Worm (Caenorhabditis elegans) whole organism, L4 larva: Measurements from ENCODE around the gene R11G1.2.

Experiments used
- D1046.2 ChIP-seq: fragments of 200-800 bp; sonication (Bioruptor generic); IDR thresholded peaks from 2 replicates; pipeline ENCODE4 v1.3.6; 2022; ENCODE audit warnings: missing genetic modification characterization, missing compliant biosample characterization
- F10B5.3 ChIP-seq: sonication (generic microtip); optimal IDR thresholded peaks from 2 replicates; lab custom pipeline; 2016; ENCODE audit warnings: mild to moderate bottlenecking, missing genetic modification characterization, missing compliant biosample characterization
- F37D6.2 ChIP-seq: sonication (generic microtip); optimal IDR thresholded peaks from 2 replicates; lab custom pipeline; 2016; ENCODE audit warnings: mild to moderate bottlenecking, missing genetic modification characterization, missing compliant biosample characterization
- F44E2.7 ChIP-seq: fragments of 200-800 bp; sonication (Bioruptor generic); IDR thresholded peaks from 2 replicates; pipeline ENCODE4 v2.1.2; 2022; ENCODE audit warnings: missing genetic modification characterization, missing compliant biosample characterization
- R02D3.7 ChIP-seq: fragments of 150-350 bp; sonication (generic microtip); optimal IDR thresholded peaks from 3 replicates; lab custom pipeline; 2014; ENCODE audit warnings: missing biosample characterization, missing genetic modification characterization
- Y75B8A.6 ChIP-seq: fragments of 200-800 bp; sonication (Bioruptor generic); IDR thresholded peaks from 2 replicates; pipeline ENCODE4 v1.3.6; 2022; ENCODE audit warnings: missing genetic modification reagents, missing genetic modification characterization, missing compliant biosample characterization
- ZK546.5 ChIP-seq, 2 experiments: sonication (generic microtip); optimal IDR thresholded peaks; 2 replicates each; lab custom pipeline; 2017; ENCODE audit warnings: missing biosample characterization in 2 of 2, missing genetic modification characterization in 2 of 2
- aha-1 ChIP-seq: fragments of 150-350 bp; peaks from one replicate; lab custom pipeline; 2014; ENCODE audit warnings: missing biosample characterization, missing genetic modification characterization
- ama-1 ChIP-seq: fragments of 150-350 bp; optimal IDR thresholded peaks from 2 replicates; lab custom pipeline; 2014; ENCODE audit warnings: inconsistent platforms, mixed read lengths
- arid-1 ChIP-seq: fragments of 200-800 bp; sonication (Bioruptor generic); conservative IDR thresholded peaks from 2 replicates; pipeline ENCODE4 v1.3.6; 2022; ENCODE audit warnings: missing genetic modification reagents, missing genetic modification characterization, missing compliant biosample characterization
- ceh-20 ChIP-seq: fragments of 200-800 bp; sonication (Bioruptor generic); IDR thresholded peaks from 2 replicates; pipeline ENCODE4 v1.3.6; 2022; ENCODE audit warnings: missing genetic modification reagents, missing genetic modification characterization, missing compliant biosample characterization
- ceh-28 ChIP-seq: fragments of 150-350 bp; optimal IDR thresholded peaks from 2 replicates; lab custom pipeline; 2014; ENCODE audit warnings: missing biosample characterization, missing genetic modification reagents, missing genetic modification characterization
- ceh-44 ChIP-seq: fragments of 200-800 bp; sonication (Bioruptor generic); IDR thresholded peaks from 2 replicates; pipeline ENCODE4 v1.3.6; 2022; ENCODE audit warnings: missing genetic modification reagents, missing genetic modification characterization, missing compliant biosample characterization
- daf-12 ChIP-seq: fragments of 150-350 bp; optimal IDR thresholded peaks from 2 replicates; lab custom pipeline; 2014; ENCODE audit warnings: missing biosample characterization, missing genetic modification reagents, missing genetic modification characterization
- daf-19 ChIP-seq: fragments of 200-800 bp; sonication (Bioruptor generic); conservative IDR thresholded peaks from 2 replicates; pipeline ENCODE4 v1.3.6; 2022; ENCODE audit warnings: missing genetic modification characterization, missing compliant biosample characterization
- daf-8 ChIP-seq: fragments of 200-800 bp; sonication (Bioruptor generic); IDR thresholded peaks from 2 replicates; pipeline ENCODE4 v1.3.6; 2022; ENCODE audit warnings: missing genetic modification characterization, missing compliant biosample characterization
- dmd-6 ChIP-seq: fragments of 200-800 bp; sonication (Bioruptor generic); IDR thresholded peaks from 2 replicates; pipeline ENCODE4 v1.3.6; 2022; ENCODE audit warnings: missing genetic modification reagents, missing genetic modification characterization, missing compliant biosample characterization
- dve-1 ChIP-seq: sonication (generic microtip); optimal IDR thresholded peaks from 2 replicates; lab custom pipeline; 2017; ENCODE audit warnings: antibody characterized with exemption, mild to moderate bottlenecking, missing genetic modification characterization, missing compliant biosample characterization; ENCODE audit not compliant: insufficient read depth
- egl-27 ChIP-seq: sonication (generic microtip); optimal IDR thresholded peaks from 3 replicates; lab custom pipeline; 2017; ENCODE audit warnings: missing biosample characterization, missing genetic modification reagents, missing genetic modification characterization
- egl-43 ChIP-seq: fragments of 200-800 bp; sonication (Bioruptor generic); IDR thresholded peaks from 2 replicates; pipeline ENCODE4 v1.3.6; 2022; ENCODE audit warnings: missing genetic modification reagents, missing genetic modification characterization, missing compliant biosample characterization
- fkh-10 ChIP-seq: fragments of 150-350 bp; optimal IDR thresholded peaks from 2 replicates; lab custom pipeline; 2014; ENCODE audit warnings: missing biosample characterization, missing genetic modification reagents, missing genetic modification characterization
- hif-1 ChIP-seq, 2 experiments: sonication (generic microtip); optimal IDR thresholded peaks; 2 replicates each; lab custom pipeline; 2016 to 2017; ENCODE audit warnings: missing compliant biosample characterization in 2 of 2, missing genetic modification characterization in 2 of 2, missing genetic modification reagents in 2 of 2, missing genotype in 2 of 2, mild to moderate bottlenecking in 1 of 2
- hlh-11 ChIP-seq: fragments of 200-800 bp; sonication (Bioruptor generic); optimal IDR thresholded peaks from 2 replicates; lab custom pipeline; 2018; ENCODE audit warnings: mild to moderate bottlenecking, missing genetic modification characterization, missing compliant biosample characterization
- hlh-30 ChIP-seq: sonication (generic microtip); optimal IDR thresholded peaks from 2 replicates; lab custom pipeline; 2017; ENCODE audit warnings: antibody characterized with exemption, mild to moderate bottlenecking, missing genetic modification characterization, missing compliant biosample characterization; ENCODE audit not compliant: insufficient read depth
- hmg-1.1 ChIP-seq: fragments of 200-800 bp; sonication (Bioruptor generic); IDR thresholded peaks from 2 replicates; pipeline ENCODE4 v1.3.6; 2022; ENCODE audit warnings: missing genetic modification reagents, missing genetic modification characterization, missing compliant biosample characterization
- lim-7 ChIP-seq: fragments of 200-800 bp; sonication (Bioruptor generic); IDR thresholded peaks from 2 replicates; pipeline ENCODE4 v1.3.6; 2022; ENCODE audit warnings: missing genetic modification characterization, missing compliant biosample characterization
- lin-29 ChIP-seq: fragments of 200-800 bp; sonication (Bioruptor generic); IDR thresholded peaks from 2 replicates; pipeline ENCODE4 v1.3.6; 2022; ENCODE audit warnings: missing genetic modification reagents, missing genetic modification characterization, missing compliant biosample characterization
- lin-38 ChIP-seq: fragments of 200-800 bp; sonication (Bioruptor generic); IDR thresholded peaks from 2 replicates; pipeline ENCODE4 v1.3.6; 2022; ENCODE audit warnings: missing genetic modification reagents, missing genetic modification characterization, missing compliant biosample characterization
- lir-3 ChIP-seq: sonication (generic microtip); optimal IDR thresholded peaks from 2 replicates; lab custom pipeline; 2016; ENCODE audit warnings: mild to moderate bottlenecking, missing genetic modification characterization, missing compliant biosample characterization
- madf-5 ChIP-seq, 2 experiments: fragments of 200-800 bp; sonication (Bioruptor generic); IDR thresholded peaks; 2 replicates each; pipeline ENCODE4 v1.3.6; 2022; ENCODE audit warnings: missing compliant biosample characterization in 2 of 2, missing genetic modification characterization in 2 of 2
- madf-9 ChIP-seq: fragments of 200-800 bp; sonication (Bioruptor generic); conservative IDR thresholded peaks from 2 replicates; pipeline ENCODE4 v1.3.6; 2022; ENCODE audit warnings: missing genetic modification reagents, missing genetic modification characterization, missing compliant biosample characterization
- mdl-1 ChIP-seq, 2 experiments: fragments of 150-350 bp in 1 of 2; sonication (generic microtip) in 1 of 2; optimal IDR thresholded peaks; 2 replicates each; lab custom pipeline; 2014 to 2017; ENCODE audit warnings: missing biosample characterization in 2 of 2, missing genetic modification characterization in 2 of 2
- mdt-29 ChIP-seq: fragments of 200-800 bp; sonication (Bioruptor generic); IDR thresholded peaks from 2 replicates; pipeline ENCODE4 v1.3.6; 2022; ENCODE audit warnings: missing genetic modification reagents, missing genetic modification characterization, missing compliant biosample characterization
- mes-2 ChIP-seq: sonication (generic microtip); optimal IDR thresholded peaks from 2 replicates; lab custom pipeline; 2016; ENCODE audit warnings: missing genotype, mild to moderate bottlenecking, missing genetic modification characterization, missing compliant biosample characterization; ENCODE audit not compliant: poor library complexity, severe bottlenecking
- mxl-2 ChIP-seq: fragments of 200-800 bp; sonication (Bioruptor generic); conservative IDR thresholded peaks from 2 replicates; pipeline ENCODE4 v1.3.6; 2022; ENCODE audit warnings: missing genetic modification reagents, missing genetic modification characterization, missing compliant biosample characterization
- mxl-3 ChIP-seq: fragments of 200-800 bp; sonication (Bioruptor generic); optimal IDR thresholded peaks from 2 replicates; lab custom pipeline; 2018; ENCODE audit warnings: mild to moderate bottlenecking, missing genetic modification characterization, missing compliant biosample characterization
- nhr-11 ChIP-seq: fragments of 150-350 bp; optimal IDR thresholded peaks from 2 replicates; lab custom pipeline; 2014; ENCODE audit warnings: missing biosample characterization, missing genetic modification characterization
- nhr-28 ChIP-seq: fragments of 150-350 bp; optimal IDR thresholded peaks from 2 replicates; lab custom pipeline; 2014; ENCODE audit warnings: missing biosample characterization, missing genetic modification characterization
- nhr-41 ChIP-seq: fragments of 200-800 bp; sonication (Bioruptor generic); IDR thresholded peaks from 2 replicates; pipeline ENCODE4 v1.3.6; 2022; ENCODE audit warnings: missing genetic modification reagents, missing genetic modification characterization, missing compliant biosample characterization
- sdz-12 ChIP-seq: fragments of 200-800 bp; sonication (Bioruptor generic); optimal IDR thresholded peaks from 2 replicates; lab custom pipeline; 2018; ENCODE audit warnings: mild to moderate bottlenecking, missing genetic modification characterization, missing compliant biosample characterization
- set-16 ChIP-seq: fragments of 200-800 bp; sonication (Bioruptor generic); IDR thresholded peaks from 2 replicates; pipeline ENCODE4 v1.3.6; 2022; ENCODE audit warnings: missing genetic modification reagents, missing genetic modification characterization, missing compliant biosample characterization
- skn-1 ChIP-seq: fragments of 150-350 bp; optimal IDR thresholded peaks from 2 replicates; lab custom pipeline; 2014; ENCODE audit warnings: missing biosample characterization, missing genetic modification characterization
- spr-1 ChIP-seq: sonication (generic microtip); optimal IDR thresholded peaks from 2 replicates; lab custom pipeline; 2016; ENCODE audit warnings: mild to moderate bottlenecking, missing genetic modification characterization, missing compliant biosample characterization
- unc-130 ChIP-seq: sonication (generic microtip); optimal IDR thresholded peaks from 2 replicates; lab custom pipeline; 2016; ENCODE audit warnings: missing genetic modification reagents, missing genetic modification characterization, missing compliant biosample characterization
- vab-7 ChIP-seq: fragments of 200-800 bp; sonication (Bioruptor generic); IDR thresholded peaks from 2 replicates; pipeline ENCODE4 v1.3.6; 2022; ENCODE audit warnings: missing genetic modification reagents, missing genetic modification characterization, missing compliant biosample characterization
- zfp-2 ChIP-seq: sonication (generic microtip); optimal IDR thresholded peaks from 2 replicates; lab custom pipeline; 2016; ENCODE audit warnings: mild to moderate bottlenecking, missing genetic modification characterization, missing compliant biosample characterization
- zfp-3 ChIP-seq: fragments of 200-800 bp; sonication (Bioruptor generic); conservative IDR thresholded peaks from 2 replicates; pipeline ENCODE4 v1.3.6; 2022; ENCODE audit warnings: missing genetic modification reagents, missing genetic modification characterization, missing compliant biosample characterization
- zip-11 ChIP-seq: fragments of 200-800 bp; sonication (Bioruptor generic); IDR thresholded peaks from 2 replicates; pipeline ENCODE4 v1.3.6; 2022; ENCODE audit warnings: missing genetic modification characterization, missing compliant biosample characterization
- zip-2 ChIP-seq: fragments of 150-350 bp; optimal IDR thresholded peaks from 2 replicates; lab custom pipeline; 2014; ENCODE audit warnings: missing biosample characterization, missing genetic modification characterization
- ztf-11 ChIP-seq: fragments of 150-350 bp; optimal IDR thresholded peaks from 2 replicates; lab custom pipeline; 2014; ENCODE audit warnings: missing biosample characterization, missing genetic modification characterization

R11G1.2 gene

ce11 chrX:3694172-3694571 is 43.8 kb downstream of the R11G1.2 start (continued):
- TF ChIP-seq lin-38 (no peak), ama-1 (lab: Kevin White, UChicago) (no peak), madf-9 (0 out of 2 replicates have a peak, but pooled peaks have one; percentile 17), daf-12 (no peak), ceh-44 (GFP tag; lab: Robert Waterston, UW) (no peak), lin-29 (GFP tag; lab: Robert Waterston, UW) (no peak), zip-2 (no peak), R02D3.7 (tag; lab: Kevin White, UChicago) (no peak), hlh-11 (tag; lab: Kevin White, UChicago) (peak; percentile 49), lim-7 (GFP tag; lab: Robert Waterston, UW) (0 out of 2 replicates have a peak, but pooled peaks have one; percentile 7), set-16 (GFP tag; lab: Robert Waterston, UW) (peak; percentile 48; the same call in 1 of the 2 replicates), fkh-10 (GFP tag; lab: Kevin White, UChicago) (peak; percentile 64), spr-1 (no peak), mdl-1 (tag; optimal IDR thresholded peaks at IDR 0.05; lab: Kevin White, UChicago) (peak in 1 of 2 experiments; percentile 83), hif-1 (tag; optimal IDR thresholded peaks at IDR 0.05; lab: Kevin White, UChicago) (peak in 1 of 2 experiments; percentile 64), F37D6.2 (tag; lab: Kevin White, UChicago) (peak; percentile 54), ZK546.5 (tag; optimal IDR thresholded peaks at IDR 0.05; lab: Kevin White, UChicago) (no peak), lir-3 (tag; lab: Kevin White, UChicago) (no peak), F44E2.7 (GFP tag; lab: Robert Waterston, UW) (no peak)

ce11 chrX:3695826-3696225 is 45.4 kb downstream of the R11G1.2 start:
- TF ChIP-seq mes-2 (tag; lab: Kevin White, UChicago), result no peak
- no peak for TF ChIP-seq hmg-1.1 (GFP tag; lab: Robert Waterston, UW)
- TF ChIP-seq zip-11, result no peak
- peak; percentile 11 for TF ChIP-seq nhr-28 (tag; lab: Kevin White, UChicago)
- TF ChIP-seq mdt-29 (GFP tag; lab: Robert Waterston, UW), result no peak
- TF ChIP-seq Y75B8A.6 (GFP tag; lab: Robert Waterston, UW), result no peak
- no peak for TF ChIP-seq skn-1 (tag; lab: Kevin White, UChicago)
- no peak for TF ChIP-seq egl-27
- TF ChIP-seq mxl-3, result no peak
- no peak for TF ChIP-seq daf-19 (GFP tag; lab: Robert Waterston, UW)
- no peak for TF ChIP-seq ztf-11 (tag; lab: Kevin White, UChicago)
- no peak for TF ChIP-seq D1046.2 (GFP tag; lab: Robert Waterston, UW)
- no peak for TF ChIP-seq daf-12
- no peak for TF ChIP-seq hif-1 (tag; optimal IDR thresholded peaks at IDR 0.05; lab: Kevin White, UChicago)
- no peak for TF ChIP-seq aha-1 (tag; lab: Kevin White, UChicago)
- no peak for TF ChIP-seq arid-1
- TF ChIP-seq mxl-2 (GFP tag; lab: Robert Waterston, UW), result no peak
- no peak for TF ChIP-seq unc-130 (GFP tag; lab: Kevin White, UChicago)
- TF ChIP-seq mdl-1 (tag; optimal IDR thresholded peaks at IDR 0.05; lab: Kevin White, UChicago), result no peak
- no peak for TF ChIP-seq ZK546.5 (tag; optimal IDR thresholded peaks at IDR 0.05; lab: Kevin White, UChicago)
- TF ChIP-seq daf-8 (GFP tag; lab: Robert Waterston, UW), result no peak
- TF ChIP-seq dmd-6 (GFP tag; lab: Robert Waterston, UW), result peak; percentile 15; the same call in 1 of the 2 replicates
- no peak for TF ChIP-seq zfp-2 (tag; lab: Kevin White, UChicago)
- TF ChIP-seq F44E2.7 (GFP tag; lab: Robert Waterston, UW), result no peak
- no peak for TF ChIP-seq vab-7 (GFP tag; lab: Robert Waterston, UW)
- no peak for TF ChIP-seq nhr-41 (GFP tag; lab: Robert Waterston, UW)
- TF ChIP-seq hlh-11 (tag; lab: Kevin White, UChicago), result peak; percentile 24
- no peak for TF ChIP-seq egl-43 (GFP tag; lab: Robert Waterston, UW)
- peak; percentile 6 for TF ChIP-seq dve-1 (tag; lab: Kevin White, UChicago)
- TF ChIP-seq zfp-3 (GFP tag; lab: Robert Waterston, UW), result no peak
- TF ChIP-seq ceh-20, result no peak
- TF ChIP-seq F10B5.3 (tag; lab: Kevin White, UChicago), result no peak
- no peak for TF ChIP-seq nhr-11 (tag; lab: Kevin White, UChicago)
- TF ChIP-seq hlh-30 (tag; lab: Kevin White, UChicago), result peak; percentile 56
- no peak for TF ChIP-seq madf-5 (GFP tag; IDR thresholded peaks at IDR 0.05; lab: Robert Waterston, UW)
- no peak for TF ChIP-seq sdz-12 (GFP tag; lab: Kevin White, UChicago)
- no peak for TF ChIP-seq ceh-28 (tag; lab: Kevin White, UChicago)
